Worm (Caenorhabditis elegans): ENCODE measurements around the gene ZK666.2.

DNA sequence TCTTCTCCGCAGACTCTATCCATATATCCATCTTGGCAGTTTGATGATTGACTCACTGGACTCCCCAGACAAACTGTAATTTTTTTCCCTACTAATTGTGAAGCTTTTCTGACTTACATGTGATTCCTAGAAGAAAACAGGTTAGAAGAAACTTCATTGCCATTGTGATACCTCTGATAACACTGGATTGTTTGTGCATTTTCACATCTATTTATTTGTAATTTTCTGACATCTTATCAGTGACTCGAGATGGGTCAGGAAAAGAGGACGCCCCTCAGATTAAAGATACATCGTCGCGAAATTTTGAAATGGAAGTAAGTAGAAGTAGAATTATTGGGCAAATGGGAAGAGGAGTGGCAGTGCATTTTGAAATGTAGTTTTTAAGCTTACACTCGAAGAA is 18.6 kb upstream of the ZK666.2 start, which contains the start of gene clec-61:
- TF ChIP-seq hnd-1 (tag; optimal IDR thresholded peaks at IDR 0.05) (no peak), tbx-37 (GFP tag; conservative IDR thresholded peaks at IDR 0.05) (no peak), ets-7 (tag; optimal IDR thresholded peaks at IDR 0.05) (no peak), tbx-11 (GFP tag; IDR thresholded peaks at IDR 0.05) (no peak), ceh-13 (GFP tag; optimal IDR thresholded peaks at IDR 0.05) (no peak), ama-1 (optimal IDR thresholded peaks at IDR 0.05) (no peak), flt-1 (GFP tag; IDR thresholded peaks at IDR 0.05) (no peak), F13C5.2 (tag; optimal IDR thresholded peaks at IDR 0.05) (no peak), ceh-36 (tag; optimal IDR thresholded peaks at IDR 0.05) (no peak), B0310.2 (tag; optimal IDR thresholded peaks at IDR 0.05) (no peak), scrt-1 (GFP tag; IDR thresholded peaks at IDR 0.05) (no peak), hmg-4 (GFP tag; optimal IDR thresholded peaks at IDR 0.05) (no peak)
